Fruit fly (Drosophila melanogaster): ENCODE measurements around the gene CG1077.

CG1077 gene

DNA sequence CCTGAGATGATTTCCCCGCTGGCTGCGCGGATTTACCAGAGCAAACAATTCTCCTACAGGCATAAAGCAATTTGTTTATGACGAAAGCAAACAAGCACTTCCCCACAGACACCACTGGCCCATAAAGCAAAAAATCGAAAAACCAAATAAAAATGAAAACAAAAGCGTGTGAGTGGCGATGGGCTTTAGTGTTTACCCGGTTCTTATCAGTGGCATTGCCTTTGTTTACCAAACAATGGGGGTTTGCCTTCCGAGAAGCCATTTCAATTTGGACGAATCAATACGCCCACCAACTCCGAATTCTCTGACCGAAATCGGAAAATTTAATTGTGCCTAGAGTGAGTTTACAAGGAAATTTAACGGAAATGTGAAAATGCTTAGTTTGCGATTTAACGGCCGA, 15.2 kb downstream of the CG1077 start (continued):
- peak; percentile 29 for TF ChIP-seq odd (GFP tag; optimal IDR thresholded peaks at IDR 0.05)
- TF ChIP-seq CG12942 (GFP tag; optimal IDR thresholded peaks at IDR 0.05), result peak; percentile 5
- TF ChIP-seq CG2199 (GFP tag; IDR thresholded peaks at IDR 0.05), result peak; percentile 82; the same call in 1 of the 3 replicates
- TF ChIP-seq br (optimal IDR thresholded peaks at IDR 0.05), result no peak
- peak; percentile 36 for TF ChIP-seq CG18599 (GFP tag; optimal IDR thresholded peaks at IDR 0.05)
- TF ChIP-seq CG12071 (GFP tag; optimal IDR thresholded peaks at IDR 0.05), result peak; percentile 42
- peak; percentile 36 for TF ChIP-seq CG7987 (GFP tag; optimal IDR thresholded peaks at IDR 0.05)
- peak; percentile 52 for TF ChIP-seq CG3407 (GFP tag; optimal IDR thresholded peaks at IDR 0.05)
- TF ChIP-seq PHDP (tag; optimal IDR thresholded peaks at IDR 0.05), result peak; percentile 69
- TF ChIP-seq CG10366 (GFP tag; IDR thresholded peaks at IDR 0.05), result no peak
- TF ChIP-seq dmrt99B (tag; optimal IDR thresholded peaks at IDR 0.05), result peak; percentile 10
- TF ChIP-seq org-1 (GFP tag; optimal IDR thresholded peaks at IDR 0.05), result peak; percentile 42
- TF ChIP-seq CG10543 (GFP tag; optimal IDR thresholded peaks at IDR 0.05), result peak; percentile 26
- TF ChIP-seq onecut (GFP tag; IDR thresholded peaks at IDR 0.05), result peak; percentile 50
- peak; percentile 74 for TF ChIP-seq lab (GFP tag; optimal IDR thresholded peaks at IDR 0.05)
- TF ChIP-seq CG11695 (GFP tag; IDR thresholded peaks at IDR 0.05), result peak; percentile 41; the same call in 1 of the 3 replicates
- peak; percentile 26 for TF ChIP-seq CG15514 (GFP tag; optimal IDR thresholded peaks at IDR 0.05)
- no peak for TF ChIP-seq CG17829 (tag; optimal IDR thresholded peaks at IDR 0.05)
- TF ChIP-seq CG10209 (GFP tag; optimal IDR thresholded peaks at IDR 0.05), result peak; percentile 26
- TF ChIP-seq B-H2 (GFP tag; optimal IDR thresholded peaks at IDR 0.05), result no peak
- TF ChIP-seq CG4707 (GFP tag; optimal IDR thresholded peaks at IDR 0.05), result peak; percentile 28
- TF ChIP-seq BtbVII (GFP tag; optimal IDR thresholded peaks at IDR 0.05), result peak; percentile 40
- peak; percentile 55 for TF ChIP-seq CG1233 (GFP tag; optimal IDR thresholded peaks at IDR 0.05)
- TF ChIP-seq HHEX (GFP tag; optimal IDR thresholded peaks at IDR 0.05), result peak; percentile 21
- 0 out of 2 replicates have a peak, but pooled peaks have one; percentile 14 for TF ChIP-seq wdn (GFP tag; IDR thresholded peaks at IDR 0.05)
- TF ChIP-seq Blimp-1 (GFP tag; optimal IDR thresholded peaks at IDR 0.05), result peak; percentile 60
- TF ChIP-seq phol (tag; optimal IDR thresholded peaks at IDR 0.05), result no peak
- peak; percentile 49 for TF ChIP-seq fd64A (GFP tag; optimal IDR thresholded peaks at IDR 0.05)
- peak; percentile 11 for TF ChIP-seq CoRest (tag; optimal IDR thresholded peaks at IDR 0.05)
- TF ChIP-seq CG17328 (GFP tag; IDR thresholded peaks at IDR 0.05), result 0 out of 2 replicates have a peak, but pooled peaks have one; percentile 37
- TF ChIP-seq ato (GFP tag; IDR thresholded peaks at IDR 0.05; ENCODE audit: partially characterized antibody), result no peak
- no peak for TF ChIP-seq CG12155 (GFP tag; optimal IDR thresholded peaks at IDR 0.05)
- TF ChIP-seq CG13296 (GFP tag; optimal IDR thresholded peaks at IDR 0.05), result peak; percentile 45
- TF ChIP-seq seq (GFP tag; IDR thresholded peaks at IDR 0.05), result 0 out of 2 replicates have a peak, but pooled peaks have one; percentile 23
- TF ChIP-seq otp (GFP tag; IDR thresholded peaks at IDR 0.05), result 0 out of 3 replicates have a peak, but pooled peaks have one; percentile 36
- no peak for TF ChIP-seq Atf-2 (GFP tag; optimal IDR thresholded peaks at IDR 0.05)
- TF ChIP-seq CG11504 (tag; optimal IDR thresholded peaks at IDR 0.05), result peak; percentile 35
- peak; percentile 12 for TF ChIP-seq CG17385 (GFP tag; optimal IDR thresholded peaks at IDR 0.05)
- no peak for TF ChIP-seq tio (GFP tag; optimal IDR thresholded peaks at IDR 0.05)
- TF ChIP-seq CG18764 (GFP tag; optimal IDR thresholded peaks at IDR 0.05), result peak; percentile 5
- TF ChIP-seq CG9437 (GFP tag; optimal IDR thresholded peaks at IDR 0.05), result no peak
- TF ChIP-seq Rfx (GFP tag; IDR thresholded peaks at IDR 0.05), result peak; percentile 26; the same call in 1 of the 2 replicates
- TF ChIP-seq bab2 (GFP tag; optimal IDR thresholded peaks at IDR 0.05), result peak; percentile 36
- TF ChIP-seq kah (GFP tag; optimal IDR thresholded peaks at IDR 0.05), result peak; percentile 4
- peak; percentile 47; the same call in 1 of the 2 replicates for TF ChIP-seq ara (GFP tag; IDR thresholded peaks at IDR 0.05)
- TF ChIP-seq sr (GFP tag; IDR thresholded peaks at IDR 0.05), result 0 out of 3 replicates have a peak, but pooled peaks have one; percentile 38
- TF ChIP-seq sc (optimal IDR thresholded peaks at IDR 0.05), result no peak
- TF ChIP-seq sc (GFP tag; optimal IDR thresholded peaks at IDR 0.05), result peak; percentile 21
- TF ChIP-seq run (tag; optimal IDR thresholded peaks at IDR 0.05), result no peak
- peak; percentile 57 for TF ChIP-seq CG2678 (tag; optimal IDR thresholded peaks at IDR 0.05)

All from whole organism, embryonic.